Fruit fly (Drosophila melanogaster): Measurements from ENCODE around the gene CG4367.

Gene CG4367

DNA sequence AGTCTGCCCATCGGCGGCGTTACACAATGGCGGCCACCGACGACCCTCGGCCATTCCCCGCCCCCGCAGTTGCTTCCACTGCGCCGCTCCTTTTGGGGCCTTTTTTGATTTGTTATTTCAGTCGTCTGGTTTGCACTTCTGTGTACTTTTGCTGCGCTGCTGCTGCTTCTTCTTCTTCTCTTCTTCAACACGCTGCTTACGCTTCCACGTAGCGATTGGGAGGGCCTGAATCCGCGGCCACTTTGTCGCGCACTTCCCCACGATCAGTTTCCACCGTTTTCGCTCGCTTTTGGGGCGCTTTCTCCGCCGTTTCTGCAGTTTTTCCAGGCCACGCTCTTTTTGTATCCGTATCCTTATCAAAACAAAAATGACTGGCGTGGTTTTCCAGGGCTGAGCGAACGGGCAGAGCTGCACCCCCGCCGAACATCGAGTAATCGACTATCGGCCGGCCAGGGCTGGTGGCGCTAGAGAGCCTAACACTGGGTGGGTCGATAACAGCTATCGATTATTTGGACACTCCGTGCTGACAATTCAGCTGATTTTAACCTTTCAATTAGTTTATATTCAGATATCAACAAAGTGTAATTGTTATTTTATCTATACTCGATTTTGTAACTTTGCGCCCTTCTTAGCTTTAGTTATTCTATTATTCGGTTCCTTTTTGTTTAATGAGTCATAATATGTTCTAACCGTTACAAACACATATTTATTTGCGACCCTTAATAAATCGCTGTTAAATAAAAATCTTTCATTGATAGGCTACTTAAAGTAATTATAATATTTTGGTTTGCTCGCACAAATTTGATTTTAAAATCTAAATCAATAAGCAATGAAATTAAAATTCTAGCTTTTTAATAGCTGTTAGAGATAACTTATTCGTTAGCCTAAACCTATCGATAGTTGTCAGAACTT is 23.1 kb upstream of the CG4367 start, which contains the start of the genes CG4360 and Sirt2 (continued):
- TF ChIP-seq CG7556 (GFP tag; optimal IDR thresholded peaks at IDR 0.05) = no peak
- peak; percentile 91 for TF ChIP-seq bbx (GFP tag; IDR thresholded peaks at IDR 0.05; ENCODE audit: partially characterized antibody)
- no peak for TF ChIP-seq CG11398 (GFP tag; optimal IDR thresholded peaks at IDR 0.05)
- peak; percentile 38 for TF ChIP-seq Atf3 (GFP tag; optimal IDR thresholded peaks at IDR 0.05)
- TF ChIP-seq HLH4C (GFP tag; IDR thresholded peaks at IDR 0.05; ENCODE audit: partially characterized antibody) = peak; percentile 82
- peak; percentile 54 for TF ChIP-seq Hsf (GFP tag; optimal IDR thresholded peaks at IDR 0.05)
- no peak for TF ChIP-seq CG6765 (GFP tag; optimal IDR thresholded peaks at IDR 0.05)
- no peak for TF ChIP-seq unpg (GFP tag; optimal IDR thresholded peaks at IDR 0.05)
- peak; percentile 76 for TF ChIP-seq slbo (GFP tag; IDR thresholded peaks at IDR 0.05)
- no peak for TF ChIP-seq fd96Cb (tag; optimal IDR thresholded peaks at IDR 0.05)
- no peak for TF ChIP-seq toy (GFP tag; IDR thresholded peaks at IDR 0.05)
- no peak for TF ChIP-seq Abd-B (GFP tag; optimal IDR thresholded peaks at IDR 0.05)
- TF ChIP-seq CG3281 (GFP tag; optimal IDR thresholded peaks at IDR 0.05) = peak; percentile 49
- no peak for TF ChIP-seq sc (optimal IDR thresholded peaks at IDR 0.05)
- no peak for TF ChIP-seq sc (GFP tag; optimal IDR thresholded peaks at IDR 0.05)
- TF ChIP-seq CG15073 (GFP tag; optimal IDR thresholded peaks at IDR 0.05) = no peak
- no peak for TF ChIP-seq CG31388 (GFP tag; optimal IDR thresholded peaks at IDR 0.05)
- no peak for TF ChIP-seq BtbVII (GFP tag; optimal IDR thresholded peaks at IDR 0.05)
- peak; percentile 33; the same call in 1 of the 2 replicates for TF ChIP-seq sisA (GFP tag; IDR thresholded peaks at IDR 0.05)
- peak; percentile 72 for TF ChIP-seq inv (GFP tag; IDR thresholded peaks at IDR 0.05; ENCODE audit: partially characterized antibody)
- TF ChIP-seq ci (GFP tag; IDR thresholded peaks at IDR 0.05) = peak; percentile 79
- TF ChIP-seq lilli (GFP tag; optimal IDR thresholded peaks at IDR 0.05) = peak; percentile 63
- no peak for TF ChIP-seq Tbp (GFP tag; optimal IDR thresholded peaks at IDR 0.05)
- TF ChIP-seq unc-4 (GFP tag; IDR thresholded peaks at IDR 0.05; ENCODE audit: partially characterized antibody) = peak; percentile 71
- no peak for TF ChIP-seq hkb (optimal IDR thresholded peaks at IDR 0.05)
- TF ChIP-seq hkb (GFP tag; IDR thresholded peaks at IDR 0.05) = no peak
- TF ChIP-seq Ptx1 (GFP tag; IDR thresholded peaks at IDR 0.05) = peak; percentile 41
- TF ChIP-seq pum (GFP tag; optimal IDR thresholded peaks at IDR 0.05) = peak; percentile 58
- TF ChIP-seq Oaz (GFP tag; IDR thresholded peaks at IDR 0.05) = no peak
- peak; percentile 93 for TF ChIP-seq Ets97D (GFP tag; optimal IDR thresholded peaks at IDR 0.05)
- no peak for TF ChIP-seq HLH3B (GFP tag; IDR thresholded peaks at IDR 0.05)
- TF ChIP-seq CG10543 (GFP tag; optimal IDR thresholded peaks at IDR 0.05) = peak; percentile 47
- TF ChIP-seq p53 (GFP tag; optimal IDR thresholded peaks at IDR 0.05) = no peak
- TF ChIP-seq CG2678 (tag; optimal IDR thresholded peaks at IDR 0.05) = no peak
- TF ChIP-seq CG8478 (optimal IDR thresholded peaks at IDR 0.05) = no peak
- no peak for TF ChIP-seq CG7372 (GFP tag; IDR thresholded peaks at IDR 0.05)
- TF ChIP-seq gt (GFP tag; IDR thresholded peaks at IDR 0.05) = 0 out of 2 replicates have a peak, but pooled peaks have one; percentile 6
- TF ChIP-seq Nf-YB (GFP tag; optimal IDR thresholded peaks at IDR 0.05) = no peak
- TF ChIP-seq gfzf (GFP tag; optimal IDR thresholded peaks at IDR 0.05) = peak; percentile 10
- TF ChIP-seq prd (optimal IDR thresholded peaks at IDR 0.05) = no peak
- TF ChIP-seq prd (GFP tag; IDR thresholded peaks at IDR 0.05) = peak; percentile 26; the same call in 1 of the 3 replicates
- TF ChIP-seq Opbp (GFP tag; IDR thresholded peaks at IDR 0.05; ENCODE audit: partially characterized antibody) = peak; percentile 92
- TF ChIP-seq amos (GFP tag; IDR thresholded peaks at IDR 0.05; ENCODE audit: partially characterized antibody) = peak; percentile 91
- TF ChIP-seq Jarid2 (GFP tag; optimal IDR thresholded peaks at IDR 0.05) = peak; percentile 12
- peak; percentile 63 for TF ChIP-seq CG17912 (GFP tag; optimal IDR thresholded peaks at IDR 0.05)
- TF ChIP-seq ham (GFP tag; IDR thresholded peaks at IDR 0.05) = no peak
- peak; percentile 59; the same call in 1 of the 2 replicates for TF ChIP-seq crol (GFP tag; IDR thresholded peaks at IDR 0.05)
- TF ChIP-seq Doc2 (GFP tag; IDR thresholded peaks at IDR 0.05) = no peak
- TF ChIP-seq Hand (GFP tag; optimal IDR thresholded peaks at IDR 0.05) = no peak
- TF ChIP-seq Usf (GFP tag; optimal IDR thresholded peaks at IDR 0.05) = no peak
